Fruit fly (Drosophila melanogaster) S2 (cell line): ENCODE measurements around the gene ATPsynCF6.

Experiments used
- CG8478 ChIP-seq: fragments of >200 bp; optimal IDR thresholded peaks from 2 replicates; lab custom pipeline; 2018
- CTCF ChIP-seq, 2 experiments: fragments of >200 bp; optimal IDR thresholded peaks; 2 replicates each; lab custom pipeline; 2018

dm6 chr3R:23365028-23365427 is 9.2 kb upstream of the ATPsynCF6 start:
- TF ChIP-seq CTCF (optimal IDR thresholded peaks at IDR 0.05; lab: Kevin White, UChicago): no peak
- no peak for TF ChIP-seq CG8478 (lab: Kevin White, UChicago)
